Fruit fly (Drosophila melanogaster) Kc167 (cell line): ENCODE measurements around the gene CG10510.

Source experiments
- Myc ChIP-seq: fragments of >200 bp; optimal IDR thresholded peaks from 2 replicates; lab custom pipeline; 2017; ENCODE audit warnings: missing external identifiers
- Sin3A ChIP-seq: fragments of >200 bp; optimal IDR thresholded peaks from 2 replicates; lab custom pipeline; 2018; ENCODE audit warnings: missing external identifiers
- h ChIP-seq: fragments of >200 bp; optimal IDR thresholded peaks from 3 replicates; lab custom pipeline; 2018; ENCODE audit warnings: missing external identifiers
- insv ChIP-seq: fragments of >200 bp; optimal IDR thresholded peaks from 3 replicates; lab custom pipeline; 2018; ENCODE audit warnings: missing external identifiers
- psq ChIP-seq: fragments of >200 bp; optimal IDR thresholded peaks from 2 replicates; lab custom pipeline; 2017; ENCODE audit warnings: missing external identifiers
- ttk ChIP-seq: sonication (Bioruptor generic); optimal IDR thresholded peaks from 2 replicates; lab custom pipeline; 2017; ENCODE audit warnings: missing external identifiers

CG10510 gene

DNA sequence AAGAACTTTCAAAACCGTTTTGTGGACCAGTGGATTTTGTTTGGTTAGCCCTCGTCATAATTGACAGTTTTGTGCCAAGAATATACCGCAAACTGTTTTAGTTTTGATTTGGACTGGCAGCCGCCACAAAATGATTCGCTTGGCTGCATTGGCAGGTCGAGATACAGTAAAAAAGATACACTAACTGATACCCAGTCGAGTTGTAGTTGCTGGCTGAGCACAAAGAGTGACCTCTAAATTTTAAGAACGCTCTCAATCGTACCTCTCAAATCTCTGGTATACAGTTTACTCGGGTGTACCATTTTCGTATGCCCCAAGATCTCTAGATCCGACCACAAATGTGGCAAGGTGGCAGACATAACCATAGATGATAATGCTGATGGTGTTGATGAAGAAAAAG lies 33.1 kb upstream of the CG10510 start:
- TF ChIP-seq Myc (lab: Kevin White, UChicago) (no peak), ttk (lab: Kevin White, UChicago) (no peak), Sin3A (lab: Kevin White, UChicago) (no peak), h (lab: Kevin White, UChicago) (no peak), psq (lab: Kevin White, UChicago) (no peak), insv (lab: Kevin White, UChicago) (no peak)

DNA sequence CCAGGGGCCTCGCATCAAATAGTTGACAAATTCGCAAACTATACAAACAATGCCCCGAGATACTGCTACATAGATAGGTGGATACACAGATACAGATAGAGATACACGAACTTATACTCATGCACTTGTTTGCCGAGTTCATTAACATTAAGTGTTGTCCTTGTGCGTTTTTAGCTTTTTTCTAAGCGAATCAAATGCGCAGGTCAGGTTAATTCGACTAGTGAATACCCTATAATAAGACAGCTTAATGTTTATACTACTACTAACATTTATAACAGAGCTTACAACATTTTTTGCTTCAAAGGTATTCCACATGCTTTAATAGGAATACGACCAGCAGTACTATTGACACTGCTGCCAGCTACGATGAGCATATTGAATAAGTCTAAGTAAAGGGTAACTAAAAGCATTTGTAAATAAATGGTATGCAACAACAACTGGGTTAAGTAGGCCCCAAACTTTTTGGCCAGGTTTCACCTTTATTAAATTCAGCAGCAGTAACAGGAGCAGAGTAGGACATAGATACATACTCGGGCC lies 31.6 kb upstream of the CG10510 start:
- no peak for TF ChIP-seq insv (lab: Kevin White, UChicago)
- TF ChIP-seq Myc (lab: Kevin White, UChicago) = no peak
- TF ChIP-seq psq (lab: Kevin White, UChicago) = no peak
- no peak for TF ChIP-seq h (lab: Kevin White, UChicago)
- no peak for TF ChIP-seq ttk (lab: Kevin White, UChicago)
- no peak for TF ChIP-seq Sin3A (lab: Kevin White, UChicago)

DNA sequence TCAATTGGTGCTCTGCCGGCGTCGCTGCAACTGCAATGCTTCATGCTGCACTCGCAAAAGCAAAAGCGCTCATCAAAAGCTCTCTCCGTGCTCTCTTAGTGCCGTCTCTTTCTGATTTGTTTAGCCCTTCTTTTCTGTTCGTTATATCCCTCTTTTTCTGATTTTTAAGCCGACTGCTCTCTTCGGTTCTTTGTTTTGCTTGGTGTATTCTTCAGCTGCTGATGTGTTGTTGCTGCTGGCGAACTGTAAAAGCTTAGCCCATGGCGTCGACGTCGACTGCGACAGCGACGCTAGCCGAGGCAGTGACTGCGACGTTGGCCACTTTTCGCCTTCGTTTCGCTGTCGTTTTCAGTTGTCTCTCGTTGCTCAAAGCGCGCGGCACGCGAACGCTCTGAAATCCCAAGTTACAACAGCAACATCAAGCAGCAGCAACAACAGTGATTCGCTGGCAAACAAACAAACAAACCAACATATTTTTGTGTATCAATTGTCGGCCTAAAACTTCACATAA lies 30.2 kb upstream of the CG10510 start:
- no peak for TF ChIP-seq Myc (lab: Kevin White, UChicago)
- no peak for TF ChIP-seq psq (lab: Kevin White, UChicago)
- TF ChIP-seq Sin3A (lab: Kevin White, UChicago) = no peak
- no peak for TF ChIP-seq insv (lab: Kevin White, UChicago)
- no peak for TF ChIP-seq ttk (lab: Kevin White, UChicago)
- no peak for TF ChIP-seq h (lab: Kevin White, UChicago)

DNA sequence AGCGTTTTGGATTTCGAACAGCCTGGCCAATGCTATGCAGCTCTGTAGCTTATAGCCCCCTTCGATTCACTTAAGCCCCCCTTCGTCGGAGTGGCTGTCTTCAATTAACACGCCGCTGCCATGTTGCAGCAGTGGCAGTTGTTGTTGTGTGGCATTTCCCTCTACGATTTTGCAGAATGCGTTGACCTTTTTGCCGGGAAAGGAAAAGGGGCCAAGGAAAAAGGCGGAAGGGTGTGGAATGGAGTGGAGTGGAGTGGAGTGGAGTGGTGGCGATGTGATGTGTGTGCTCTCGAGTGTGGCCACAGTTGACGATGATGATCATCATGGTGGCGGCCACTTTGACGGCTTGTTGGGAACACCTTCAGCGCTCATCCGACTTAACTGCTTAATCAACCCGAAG lies 28.5 kb upstream of the CG10510 start:
- TF ChIP-seq ttk (lab: Kevin White, UChicago) (no peak), h (lab: Kevin White, UChicago) (no peak), insv (lab: Kevin White, UChicago) (no peak), Myc (lab: Kevin White, UChicago) (no peak), psq (lab: Kevin White, UChicago) (no peak), Sin3A (lab: Kevin White, UChicago) (no peak)

DNA sequence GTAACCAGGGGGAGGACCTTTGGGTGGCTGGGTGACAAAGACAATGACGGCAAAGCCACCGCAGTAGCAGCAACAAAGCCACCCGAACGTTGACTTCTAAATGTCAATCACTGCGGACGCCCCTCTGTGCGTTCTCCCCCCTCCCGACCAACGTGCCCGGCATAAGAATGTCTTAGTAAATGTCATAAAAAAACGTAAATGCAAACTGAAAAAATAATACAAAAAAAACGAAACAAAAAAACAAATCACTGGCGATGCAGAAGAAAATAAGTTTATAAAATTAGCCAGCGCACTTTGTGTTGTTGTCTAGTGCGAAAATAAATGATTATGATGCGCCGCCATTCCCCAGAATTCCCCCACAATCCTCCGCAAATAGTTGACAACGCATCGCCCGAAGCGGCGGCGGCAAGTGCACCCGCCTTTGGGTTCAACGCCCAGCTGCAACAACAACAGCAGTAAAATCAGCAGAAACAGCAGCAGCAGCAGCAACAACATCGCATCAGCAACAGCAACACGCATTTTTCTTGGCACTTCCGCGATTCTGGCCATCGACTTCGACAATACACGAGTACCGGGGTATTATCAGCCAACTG lies 27.2 kb upstream of the CG10510 start:
- TF ChIP-seq Myc (lab: Kevin White, UChicago) (no peak), h (lab: Kevin White, UChicago) (no peak), Sin3A (lab: Kevin White, UChicago) (no peak), insv (lab: Kevin White, UChicago) (no peak), ttk (lab: Kevin White, UChicago) (no peak), psq (lab: Kevin White, UChicago) (no peak)

DNA sequence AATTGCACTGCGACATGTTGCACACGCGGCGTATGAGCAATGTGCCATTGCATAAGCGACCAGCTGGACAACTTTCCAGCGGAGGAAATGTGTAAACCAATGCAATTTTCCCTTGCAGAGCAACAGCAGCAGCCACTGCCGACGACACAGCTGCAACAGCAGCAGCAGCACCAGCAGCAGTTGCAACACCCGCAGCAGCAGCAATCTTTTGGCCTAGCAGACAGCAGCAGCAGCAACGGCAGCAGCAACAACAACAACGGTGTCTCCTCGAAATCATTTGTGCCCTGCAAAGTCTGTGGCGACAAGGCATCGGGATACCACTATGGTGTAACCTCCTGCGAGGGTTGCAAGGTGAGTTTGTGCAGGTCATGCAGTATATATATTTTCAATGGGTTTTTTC lies 20.9 kb upstream of the CG10510 start:
- no peak for TF ChIP-seq Sin3A (lab: Kevin White, UChicago)
- no peak for TF ChIP-seq psq (lab: Kevin White, UChicago)
- TF ChIP-seq h (lab: Kevin White, UChicago) = no peak
- TF ChIP-seq ttk (lab: Kevin White, UChicago) = no peak
- no peak for TF ChIP-seq insv (lab: Kevin White, UChicago)
- no peak for TF ChIP-seq Myc (lab: Kevin White, UChicago)

DNA sequence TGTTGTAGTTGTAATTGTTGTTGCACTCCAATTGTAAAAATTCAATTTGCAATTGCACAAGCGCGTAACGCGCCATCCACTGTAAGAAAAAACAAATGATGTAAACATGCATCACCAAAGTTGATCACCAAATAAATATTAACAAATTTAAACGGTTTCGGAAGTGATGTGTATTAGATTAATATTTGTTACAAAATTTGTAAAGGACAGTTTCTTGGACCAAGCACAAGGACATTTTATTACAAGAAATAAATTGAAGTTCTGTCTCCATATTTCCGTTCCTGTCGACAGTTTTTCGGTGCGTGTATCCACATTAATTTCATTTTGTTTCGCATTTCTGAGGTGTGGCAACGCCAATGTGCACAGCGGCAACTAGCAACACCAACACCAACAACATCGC lies 19.9 kb upstream of the CG10510 start:
- TF ChIP-seq ttk (lab: Kevin White, UChicago) = no peak

DNA sequence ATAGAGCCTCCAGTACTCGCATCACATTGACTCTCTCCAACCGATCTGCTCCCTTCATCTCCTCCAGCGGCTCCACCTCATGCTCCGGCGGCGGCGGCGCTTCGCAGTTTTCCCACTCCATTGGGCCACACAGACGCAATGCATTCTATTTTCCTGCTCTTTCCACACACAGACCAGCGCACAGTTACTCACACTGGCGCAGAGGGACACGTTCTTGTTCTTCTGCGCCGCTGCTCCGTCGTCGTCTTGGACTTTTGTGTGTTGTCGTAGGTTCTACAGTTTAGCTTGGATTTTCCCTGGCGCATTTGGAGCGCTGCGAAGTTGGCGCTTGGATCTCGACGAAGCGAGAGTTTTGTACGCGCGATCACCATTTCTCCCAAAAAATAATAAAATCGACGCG lies 16.4 kb upstream of the CG10510 start, which contains the start of gene Eip78C:
TSS of gene Eip78C (plus strand) at position 301 of the 400 bp plus-strand sequence.
- TF ChIP-seq ttk (lab: Kevin White, UChicago) = no peak
- TF ChIP-seq psq (lab: Kevin White, UChicago) = no peak
- TF ChIP-seq h (lab: Kevin White, UChicago) = no peak

DNA sequence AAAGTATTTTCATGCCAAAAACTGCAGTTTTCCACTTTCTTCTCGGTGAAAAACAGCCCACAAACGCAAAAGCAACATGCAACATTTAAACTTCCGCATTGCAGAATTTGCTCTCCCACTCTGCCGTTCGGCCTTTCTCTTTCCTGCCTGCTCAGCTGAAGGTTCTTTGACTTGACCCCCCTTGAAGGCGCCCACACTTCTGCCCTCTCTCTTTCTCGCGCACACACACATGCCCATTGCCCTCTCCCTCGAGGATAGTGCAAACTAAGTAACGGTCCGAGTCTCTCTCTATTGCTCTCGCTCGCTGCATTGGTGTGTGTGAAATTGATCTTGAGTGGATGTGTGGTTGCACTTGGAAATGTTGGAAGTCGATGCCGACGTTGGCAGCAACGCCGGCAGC lies 15.8 kb upstream of the CG10510 start:
- TF ChIP-seq Myc (lab: Kevin White, UChicago) (no peak), Sin3A (lab: Kevin White, UChicago) (no peak), psq (lab: Kevin White, UChicago) (no peak), ttk (lab: Kevin White, UChicago) (no peak), insv (lab: Kevin White, UChicago) (no peak), h (lab: Kevin White, UChicago) (no peak)

DNA sequence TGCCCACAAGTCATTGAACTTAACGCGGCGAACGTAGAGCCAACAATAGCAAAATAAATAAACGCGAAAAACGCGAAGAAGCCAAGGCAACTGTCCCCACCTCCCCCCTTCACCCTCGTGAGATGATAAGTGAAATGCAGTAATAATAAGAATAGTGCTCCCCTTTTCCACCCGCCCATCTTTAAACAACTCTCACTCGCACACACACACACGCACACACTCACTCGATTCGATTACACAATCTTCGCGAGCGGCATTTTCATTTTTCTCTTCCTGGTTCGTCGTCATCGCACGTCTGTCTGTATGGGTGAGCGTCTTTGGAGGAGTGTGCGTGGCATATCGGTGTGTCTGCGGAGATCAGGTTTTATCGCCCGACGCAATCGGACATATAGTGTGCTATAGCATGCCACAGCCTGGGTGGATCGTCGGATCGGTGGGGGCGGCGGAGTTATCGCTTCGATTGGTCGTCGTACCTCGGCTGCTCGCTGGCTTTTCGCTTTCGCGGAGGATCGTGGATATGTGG lies 14.9 kb upstream of the CG10510 start:
- TF ChIP-seq insv (lab: Kevin White, UChicago) (no peak), ttk (lab: Kevin White, UChicago) (no peak)

DNA sequence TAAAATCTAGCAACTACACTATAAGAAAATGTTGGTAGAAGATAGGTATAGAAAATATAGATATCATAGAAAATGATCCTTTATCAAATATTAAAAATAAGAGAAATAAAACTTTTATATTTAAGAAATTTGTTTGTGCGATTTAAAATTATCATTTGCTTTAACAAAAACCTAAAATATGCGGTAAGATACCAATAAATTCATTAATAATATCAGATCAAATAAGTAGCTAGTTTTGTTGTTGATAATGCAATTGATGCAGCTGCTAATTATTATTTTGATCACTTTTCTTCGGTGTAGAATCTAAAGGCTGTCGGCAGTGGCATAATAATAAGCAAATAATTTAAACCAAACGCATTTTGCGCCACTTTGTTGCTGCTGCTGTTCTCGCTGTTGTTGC lies 14.4 kb upstream of the CG10510 start:
- TF ChIP-seq Sin3A (lab: Kevin White, UChicago) (no peak), psq (lab: Kevin White, UChicago) (no peak), h (lab: Kevin White, UChicago) (no peak), ttk (lab: Kevin White, UChicago) (no peak)

DNA sequence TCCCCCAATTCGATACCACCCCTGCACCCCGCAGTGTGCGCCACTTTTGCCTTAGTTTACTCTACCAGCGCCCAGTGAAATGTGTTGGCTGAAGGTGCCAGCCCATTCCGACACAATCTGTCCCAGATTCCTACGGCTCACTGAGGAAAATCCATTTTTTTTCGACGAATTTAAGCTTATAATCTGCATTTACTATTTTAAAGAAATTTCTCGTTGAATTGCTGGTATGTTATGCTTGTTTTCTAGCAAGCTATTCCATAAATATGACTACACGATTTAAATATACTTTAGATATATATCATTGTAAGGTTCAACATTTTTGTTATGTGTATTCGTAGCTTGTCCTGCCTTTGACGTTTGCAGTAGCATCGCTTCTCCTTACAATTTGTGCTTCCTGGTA lies 13.4 kb upstream of the CG10510 start:
- no peak for TF ChIP-seq h (lab: Kevin White, UChicago)
- TF ChIP-seq Sin3A (lab: Kevin White, UChicago) = no peak
- no peak for TF ChIP-seq psq (lab: Kevin White, UChicago)
- no peak for TF ChIP-seq insv (lab: Kevin White, UChicago)
- TF ChIP-seq Myc (lab: Kevin White, UChicago) = no peak
- no peak for TF ChIP-seq ttk (lab: Kevin White, UChicago)
